Worm (Caenorhabditis elegans) whole organism, dauer: ENCODE measurements around the gene dylt-2.

ENCODE experiments used
- unc-62 ChIP-seq: sonication (generic microtip); optimal IDR thresholded peaks from 2 replicates; lab custom pipeline; 2017; ENCODE audit warnings: missing biosample characterization, missing genetic modification reagents, missing genetic modification characterization

dylt-2 gene

DNA sequence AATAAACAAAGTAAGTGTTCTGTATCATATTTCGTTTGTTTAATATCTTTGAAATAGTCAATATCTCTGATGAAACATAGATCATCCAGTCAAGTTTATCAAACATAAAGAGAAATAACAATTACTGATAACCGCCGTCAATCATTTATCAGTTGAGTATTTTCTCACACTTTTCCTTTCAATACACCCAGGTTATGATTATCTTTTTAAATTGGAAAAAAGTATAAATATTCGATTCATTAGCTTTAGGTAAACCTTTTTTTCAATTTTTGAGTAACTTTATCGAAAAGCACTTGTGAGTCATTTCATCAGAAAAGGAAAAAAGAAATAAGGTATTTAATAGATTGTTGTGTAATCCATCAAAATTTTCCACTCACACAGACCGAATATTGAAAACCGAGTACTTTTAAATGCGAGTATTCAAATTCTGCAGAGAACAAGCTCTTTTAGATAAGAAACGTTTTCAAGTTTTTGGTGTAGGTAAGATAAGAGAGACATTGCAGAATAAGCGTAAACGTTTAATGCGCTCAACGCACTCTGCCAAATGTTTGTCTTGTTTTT is 48.5 kb downstream of the dylt-2 start:
- no peak for TF ChIP-seq unc-62 (GFP tag; lab: Kevin White, UChicago)

DNA sequence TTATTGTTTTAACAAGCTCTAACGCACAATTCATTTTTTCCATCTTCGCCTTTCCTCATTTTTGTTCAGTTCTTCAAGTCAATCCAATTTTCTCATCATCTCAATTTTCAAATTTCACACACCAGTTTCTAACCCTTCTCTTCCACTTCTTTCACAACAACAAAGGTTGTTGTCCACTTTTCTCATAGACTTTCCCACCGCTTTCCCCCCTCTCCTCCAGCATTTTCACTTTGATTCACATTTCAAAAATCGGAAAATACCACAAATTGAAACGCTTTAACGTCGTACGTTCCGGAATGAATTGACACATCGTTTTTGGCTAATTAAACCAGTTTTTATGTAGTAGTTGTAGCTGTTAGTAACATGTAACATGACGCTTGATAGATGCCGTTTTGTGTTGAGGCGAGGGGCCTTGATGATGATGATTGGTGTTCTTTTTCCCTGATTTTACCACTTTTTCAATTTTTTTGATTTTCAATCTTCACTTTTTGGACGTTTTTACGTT is 49.7 kb downstream of the dylt-2 start:
- no peak for TF ChIP-seq unc-62 (GFP tag; lab: Kevin White, UChicago)
